Worm (Caenorhabditis elegans) whole organism, L4/young adult: ENCODE results near the gene baz-2.

Source experiments
- W03F9.2 ChIP-seq: fragments of 150-350 bp; optimal IDR thresholded peaks from 2 replicates; lab custom pipeline; 2014; ENCODE audit warnings: missing biosample characterization, missing genetic modification characterization
- dao-5 ChIP-seq: sonication (generic microtip); optimal IDR thresholded peaks from 2 replicates; lab custom pipeline; 2016; ENCODE audit warnings: missing genotype, missing genetic modification characterization, moderate library complexity, missing compliant biosample characterization
- him-1 ChIP-seq: sonication (generic microtip); optimal IDR thresholded peaks from 2 replicates; lab custom pipeline; 2016; ENCODE audit warnings: missing genotype, missing genetic modification reagents, missing genetic modification characterization, missing compliant biosample characterization

baz-2 gene

ce11 chrIII:7655932-7656331 lies at the start of gene baz-2:
TSS of gene baz-2 (minus strand) at chrIII:7656032.
- TF ChIP-seq W03F9.2 (tag; lab: Kevin White, UChicago): no peak
- TF ChIP-seq dao-5 (tag; lab: Kevin White, UChicago): no peak
- TF ChIP-seq him-1 (tag; lab: Kevin White, UChicago): no peak

ce11 chrIII:7703474-7703873 lies 47.6 kb upstream of the baz-2 start:
- TF ChIP-seq W03F9.2 (tag; lab: Kevin White, UChicago) (no peak), him-1 (tag; lab: Kevin White, UChicago) (no peak), dao-5 (tag; lab: Kevin White, UChicago) (no peak)

ce11 chrIII:7694274-7694673 lies 38.4 kb upstream of the baz-2 start, which contains the start of gene C18H2.5:
TSS of gene C18H2.5 (minus strand) at chrIII:7694374.
- no peak for TF ChIP-seq dao-5 (tag; lab: Kevin White, UChicago)
- TF ChIP-seq him-1 (tag; lab: Kevin White, UChicago): no peak
- TF ChIP-seq W03F9.2 (tag; lab: Kevin White, UChicago): no peak

- TF ChIP-seq W03F9.2 (tag; lab: Kevin White, UChicago) (no peak), dao-5 (tag; lab: Kevin White, UChicago) (no peak), him-1 (tag; lab: Kevin White, UChicago) (no peak)
Measured at ce11 chrIII:7692287-7692686, 36.5 kb upstream of the baz-2 start.

ce11 chrIII:7672411-7672810 lies 16.6 kb upstream of the baz-2 start:
- no peak for TF ChIP-seq him-1 (tag; lab: Kevin White, UChicago)
- no peak for TF ChIP-seq W03F9.2 (tag; lab: Kevin White, UChicago)
- no peak for TF ChIP-seq dao-5 (tag; lab: Kevin White, UChicago)

ce11 chrIII:7665928-7666327 lies 10.1 kb upstream of the baz-2 start:
- TF ChIP-seq W03F9.2 (tag; lab: Kevin White, UChicago) (no peak), him-1 (tag; lab: Kevin White, UChicago) (no peak), dao-5 (tag; lab: Kevin White, UChicago) (no peak)

ce11 chrIII:7661978-7662377 lies 6.1 kb upstream of the baz-2 start, which contains the start of gene lido-18:
TSS of gene lido-18 (plus strand) at chrIII:7662278.
- TF ChIP-seq W03F9.2 (tag; lab: Kevin White, UChicago) (no peak), dao-5 (tag; lab: Kevin White, UChicago) (no peak), him-1 (tag; lab: Kevin White, UChicago) (no peak)

ce11 chrIII:7661162-7661561 lies 5.3 kb upstream of the baz-2 start:
- TF ChIP-seq W03F9.2 (tag; lab: Kevin White, UChicago): no peak
- TF ChIP-seq dao-5 (tag; lab: Kevin White, UChicago): no peak
- no peak for TF ChIP-seq him-1 (tag; lab: Kevin White, UChicago)

- no peak for TF ChIP-seq him-1 (tag; lab: Kevin White, UChicago)
- no peak for TF ChIP-seq W03F9.2 (tag; lab: Kevin White, UChicago)
- no peak for TF ChIP-seq dao-5 (tag; lab: Kevin White, UChicago)
Measured at ce11 chrIII:7659440-7659839, 3.6 kb upstream of the baz-2 start.

ce11 chrIII:7656474-7656873 lies 642 bp upstream of the baz-2 start, which contains the start of gene ZK783.7:
TSS of gene ZK783.7 (plus strand) at chrIII:7656719.
- TF ChIP-seq him-1 (tag; lab: Kevin White, UChicago) (no peak), dao-5 (tag; lab: Kevin White, UChicago) (no peak), W03F9.2 (tag; lab: Kevin White, UChicago) (no peak)

ce11 chrIII:7655498-7655897 lies 334 bp downstream of the baz-2 start:
- TF ChIP-seq W03F9.2 (tag; lab: Kevin White, UChicago): no peak
- TF ChIP-seq dao-5 (tag; lab: Kevin White, UChicago): no peak
- no peak for TF ChIP-seq him-1 (tag; lab: Kevin White, UChicago)

- TF ChIP-seq dao-5 (tag; lab: Kevin White, UChicago) (no peak), W03F9.2 (tag; lab: Kevin White, UChicago) (no peak), him-1 (tag; lab: Kevin White, UChicago) (no peak)
Measured at ce11 chrIII:7648841-7649240, 7.0 kb downstream of the baz-2 start.

- no peak for TF ChIP-seq dao-5 (tag; lab: Kevin White, UChicago)
- TF ChIP-seq W03F9.2 (tag; lab: Kevin White, UChicago): no peak
- TF ChIP-seq him-1 (tag; lab: Kevin White, UChicago): no peak
Measured at ce11 chrIII:7645075-7645474, 10.8 kb downstream of the baz-2 start.

ce11 chrIII:7643902-7644641 lies 11.8 kb downstream of the baz-2 start:
- no peak for TF ChIP-seq dao-5 (tag; lab: Kevin White, UChicago)
- no peak for TF ChIP-seq him-1 (tag; lab: Kevin White, UChicago)
- peak; percentile 18 for TF ChIP-seq W03F9.2 (tag; lab: Kevin White, UChicago)
